Fruit fly (Drosophila melanogaster) whole organism, adult: ENCODE measurements around the gene dj-1beta.

Experiments used
- CG11617 ChIP-seq: fragments of 200-800 bp; sonication (Bioruptor generic); optimal IDR thresholded peaks from 2 replicates; lab custom pipeline; 2017; ENCODE audit warnings: mild to moderate bottlenecking, missing biosample characterization, missing genetic modification reagents, missing genetic modification characterization
- CG12768 ChIP-seq: fragments of 200-800 bp; sonication (Bioruptor generic); optimal IDR thresholded peaks from 2 replicates; lab custom pipeline; 2017; ENCODE audit warnings: missing biosample characterization, missing genetic modification characterization, mild to moderate bottlenecking, moderate library complexity, missing genetic modification reagents
- CG14711 ChIP-seq: fragments of 200-800 bp; sonication (Bioruptor generic); optimal IDR thresholded peaks from 2 replicates; lab custom pipeline; 2018; ENCODE audit warnings: missing biosample characterization, mild to moderate bottlenecking, missing genetic modification characterization, moderate library complexity
- CG1620 ChIP-seq: fragments of 200-800 bp; sonication (Bioruptor generic); optimal IDR thresholded peaks from 2 replicates; lab custom pipeline; 2016; ENCODE audit warnings: missing biosample characterization, missing genetic modification characterization
- CG33017 ChIP-seq: fragments of 200-800 bp; sonication (Bioruptor generic); optimal IDR thresholded peaks from 2 replicates; lab custom pipeline; 2018; ENCODE audit warnings: missing biosample characterization, mild to moderate bottlenecking, missing genetic modification characterization, moderate library complexity
- CG5204 ChIP-seq: fragments of 200-800 bp; sonication (Bioruptor generic); optimal IDR thresholded peaks from 2 replicates; lab custom pipeline; 2016; ENCODE audit warnings: missing biosample characterization, missing genetic modification characterization
- CG7045 ChIP-seq: fragments of 200-800 bp; sonication (Bioruptor generic); optimal IDR thresholded peaks from 2 replicates; lab custom pipeline; 2017; ENCODE audit warnings: missing biosample characterization, mild to moderate bottlenecking, missing genetic modification characterization
- CG7101 ChIP-seq: fragments of 200-800 bp; sonication (Bioruptor generic); optimal IDR thresholded peaks from 2 replicates; lab custom pipeline; 2018; ENCODE audit warnings: missing biosample characterization, mild to moderate bottlenecking, missing genetic modification characterization, moderate library complexity
- Clk ChIP-seq: fragments of 200-800 bp; sonication (Bioruptor generic); optimal IDR thresholded peaks from 2 replicates; lab custom pipeline; 2017; ENCODE audit warnings: missing biosample characterization, missing genetic modification characterization
- Crg-1 ChIP-seq: fragments of 200-800 bp; sonication (Bioruptor generic); optimal IDR thresholded peaks from 2 replicates; lab custom pipeline; 2016; ENCODE audit warnings: missing biosample characterization, missing genetic modification characterization
- Hr96 ChIP-seq: fragments of 200-800 bp; sonication (Bioruptor generic); optimal IDR thresholded peaks from 2 replicates; lab custom pipeline; 2016; ENCODE audit warnings: missing biosample characterization, missing genetic modification characterization
- Mnt ChIP-seq: fragments of 200-800 bp; sonication (Bioruptor generic); optimal IDR thresholded peaks from 2 replicates; lab custom pipeline; 2016; ENCODE audit warnings: missing biosample characterization, mild to moderate bottlenecking, missing genetic modification characterization
- bab1 ChIP-seq: fragments of 200-800 bp; sonication (Bioruptor generic); optimal IDR thresholded peaks from 3 replicates; lab custom pipeline; 2019; ENCODE audit warnings: missing biosample characterization, mild to moderate bottlenecking, missing genetic modification characterization, moderate library complexity
- cic ChIP-seq: fragments of 200-800 bp; sonication (Bioruptor generic); optimal IDR thresholded peaks from 2 replicates; lab custom pipeline; 2017; ENCODE audit warnings: missing biosample characterization, mild to moderate bottlenecking, missing genetic modification characterization, moderate library complexity
- cnc ChIP-seq, 2 experiments: fragments of >200 bp; optimal IDR thresholded peaks; 2 replicates each; lab custom pipeline; 2017
- kay ChIP-seq: fragments of 200-800 bp; sonication (Bioruptor generic); peaks from one replicate; lab custom pipeline; 2016; ENCODE audit warnings: missing biosample characterization, missing genetic modification characterization, borderline replicate concordance
- ovo ChIP-seq: fragments of 200-800 bp; sonication (Bioruptor generic); optimal IDR thresholded peaks from 2 replicates; lab custom pipeline; 2016; ENCODE audit warnings: missing biosample characterization, missing genetic modification characterization
- pad ChIP-seq: fragments of 200-800 bp; sonication (Bioruptor generic); optimal IDR thresholded peaks from 3 replicates; lab custom pipeline; 2017; ENCODE audit warnings: missing biosample characterization, missing genetic modification characterization, mild to moderate bottlenecking, moderate library complexity, missing genetic modification reagents
- tj ChIP-seq: fragments of 200-800 bp; sonication (Bioruptor generic); optimal IDR thresholded peaks from 3 replicates; lab custom pipeline; 2017; ENCODE audit warnings: missing biosample characterization, mild to moderate bottlenecking, missing genetic modification characterization, moderate library complexity
- toe ChIP-seq: fragments of 200-800 bp; sonication (Bioruptor generic); optimal IDR thresholded peaks from 2 replicates; lab custom pipeline; 2016; ENCODE audit warnings: missing biosample characterization, missing genetic modification characterization

Gene dj-1beta

dm6 chr3R:30775249-30775648 is 31.7 kb upstream of the dj-1beta start:
- TF ChIP-seq CG7045 (GFP tag; lab: Kevin White, UChicago), result no peak
- no peak for TF ChIP-seq CG11617 (GFP tag; lab: Kevin White, UChicago)
- no peak for TF ChIP-seq CG7101 (tag; lab: Kevin White, UChicago)
- no peak for TF ChIP-seq tj
- TF ChIP-seq Crg-1 (GFP tag; lab: Kevin White, UChicago), result no peak
- no peak for TF ChIP-seq CG12768
- no peak for TF ChIP-seq CG33017
- no peak for TF ChIP-seq pad (GFP tag; lab: Kevin White, UChicago)
- TF ChIP-seq toe (GFP tag; lab: Kevin White, UChicago), result no peak
- TF ChIP-seq CG1620 (GFP tag; lab: Kevin White, UChicago), result no peak
- no peak for TF ChIP-seq ovo (GFP tag; lab: Kevin White, UChicago)
- TF ChIP-seq CG14711 (tag; lab: Kevin White, UChicago), result no peak
- TF ChIP-seq Clk (GFP tag; lab: Kevin White, UChicago), result no peak
- no peak for TF ChIP-seq cnc (optimal IDR thresholded peaks at IDR 0.05; lab: Kevin White, UChicago)

dm6 chr3R:30775933-30776332 is 31.0 kb upstream of the dj-1beta start:
- no peak for TF ChIP-seq CG14711 (tag; lab: Kevin White, UChicago)
- TF ChIP-seq bab1 (GFP tag; lab: Kevin White, UChicago), result no peak
- no peak for TF ChIP-seq kay (GFP tag; lab: Kevin White, UChicago)
- TF ChIP-seq CG7101 (tag; lab: Kevin White, UChicago), result no peak

- TF ChIP-seq Mnt (GFP tag; lab: Kevin White, UChicago) (no peak), cic (GFP tag; lab: Kevin White, UChicago) (peak; percentile 89)
These were observed 27.7 kb upstream of the dj-1beta start for dm6 chr3R:30779257-30779656.

- TF ChIP-seq Hr96 (GFP tag; lab: Kevin White, UChicago), result no peak
- no peak for TF ChIP-seq ovo (GFP tag; lab: Kevin White, UChicago)
- peak; percentile 49 for TF ChIP-seq kay (GFP tag; lab: Kevin White, UChicago)
- TF ChIP-seq cic (GFP tag; lab: Kevin White, UChicago), result peak; percentile 27
These were observed 26.5 kb upstream of the dj-1beta start for dm6 chr3R:30780451-30780850.

dm6 chr3R:30781116-30781515 is 25.8 kb upstream of the dj-1beta start:
- no peak for TF ChIP-seq CG1620 (GFP tag; lab: Kevin White, UChicago)

dm6 chr3R:30781661-30782120 is 25.2 kb upstream of the dj-1beta start:
- peak; percentile 91 for TF ChIP-seq CG7045 (GFP tag; lab: Kevin White, UChicago)
- peak; percentile 85 for TF ChIP-seq Clk (GFP tag; lab: Kevin White, UChicago)
- peak; percentile 87 for TF ChIP-seq toe (GFP tag; lab: Kevin White, UChicago)
- TF ChIP-seq CG33017, result peak; percentile 87
- TF ChIP-seq cic (GFP tag; lab: Kevin White, UChicago), result peak; percentile 89
- TF ChIP-seq CG5204 (GFP tag; lab: Kevin White, UChicago), result peak; percentile 87
- TF ChIP-seq Mnt (GFP tag; lab: Kevin White, UChicago), result peak; percentile 76
- peak; percentile 87 for TF ChIP-seq CG14711 (tag; lab: Kevin White, UChicago)
- peak; percentile 72 for TF ChIP-seq tj
- peak; percentile 85 for TF ChIP-seq CG1620 (GFP tag; lab: Kevin White, UChicago)
- TF ChIP-seq Hr96 (GFP tag; lab: Kevin White, UChicago), result peak; percentile 90
- peak; percentile 92 for TF ChIP-seq CG7101 (tag; lab: Kevin White, UChicago)
- peak; percentile 64 for TF ChIP-seq Crg-1 (GFP tag; lab: Kevin White, UChicago)
- TF ChIP-seq ovo (GFP tag; lab: Kevin White, UChicago), result peak; percentile 96
- peak; percentile 84 for TF ChIP-seq pad (GFP tag; lab: Kevin White, UChicago)
- peak; percentile 92 for TF ChIP-seq CG12768
- peak; percentile 76 for TF ChIP-seq kay (GFP tag; lab: Kevin White, UChicago)
- peak; percentile 79 for TF ChIP-seq bab1 (GFP tag; lab: Kevin White, UChicago)
- no peak for TF ChIP-seq cnc (optimal IDR thresholded peaks at IDR 0.05; lab: Kevin White, UChicago)
- peak; percentile 77 for TF ChIP-seq CG11617 (GFP tag; lab: Kevin White, UChicago)

- TF ChIP-seq tj (no peak), ovo (GFP tag; lab: Kevin White, UChicago) (peak; percentile 69)
These were observed 24.4 kb upstream of the dj-1beta start for dm6 chr3R:30782553-30782952.

dm6 chr3R:30789363-30789762 is 17.6 kb upstream of the dj-1beta start:
- TF ChIP-seq CG7045 (GFP tag; lab: Kevin White, UChicago) (no peak), toe (GFP tag; lab: Kevin White, UChicago) (no peak), CG14711 (tag; lab: Kevin White, UChicago) (no peak), bab1 (GFP tag; lab: Kevin White, UChicago) (peak; percentile 15)
